Worm (Caenorhabditis elegans) whole organism, L3 larva: Measurements from ENCODE around the gene C04A11.5.

ENCODE experiments used
- ZK546.5 ChIP-seq: sonication (generic microtip); optimal IDR thresholded peaks from 2 replicates; lab custom pipeline; 2017; ENCODE audit warnings: missing biosample characterization, missing genetic modification characterization
- ama-1 ChIP-seq: fragments of 150-350 bp; optimal IDR thresholded peaks from 2 replicates; lab custom pipeline; 2018
- egl-27 ChIP-seq: sonication (generic microtip); optimal IDR thresholded peaks from 4 replicates; lab custom pipeline; 2017; ENCODE audit warnings: missing biosample characterization, missing genetic modification reagents, missing genetic modification characterization
- egl-5 ChIP-seq: fragments of 150-350 bp; optimal IDR thresholded peaks from 2 replicates; lab custom pipeline; 2017; ENCODE audit warnings: missing biosample characterization, missing genetic modification reagents, missing genetic modification characterization, inconsistent platforms
- fos-1 ChIP-seq: fragments of 150-350 bp; optimal IDR thresholded peaks from 2 replicates; lab custom pipeline; 2014; ENCODE audit warnings: missing biosample characterization, missing genetic modification characterization
- lin-15B ChIP-seq: fragments of 150-350 bp; optimal IDR thresholded peaks from 2 replicates; lab custom pipeline; 2014; ENCODE audit warnings: missing biosample characterization, missing genetic modification characterization
- mdl-1 ChIP-seq: fragments of 150-350 bp; optimal IDR thresholded peaks from 2 replicates; lab custom pipeline; 2014; ENCODE audit warnings: missing biosample characterization, missing genetic modification characterization
- mml-1 ChIP-seq: fragments of 150-350 bp; sonication (generic microtip); optimal IDR thresholded peaks from 3 replicates; lab custom pipeline; 2014; ENCODE audit warnings: missing biosample characterization, missing genetic modification characterization
- nhr-11 ChIP-seq: fragments of 150-350 bp; optimal IDR thresholded peaks from 2 replicates; lab custom pipeline; 2014; ENCODE audit warnings: missing biosample characterization, missing genetic modification characterization
- nhr-76 ChIP-seq: fragments of 150-350 bp; sonication (generic microtip); optimal IDR thresholded peaks from 5 replicates; lab custom pipeline; 2014; ENCODE audit warnings: missing biosample characterization, missing genetic modification characterization
- nhr-77 ChIP-seq: fragments of 150-350 bp; optimal IDR thresholded peaks from 2 replicates; lab custom pipeline; 2014; ENCODE audit warnings: missing biosample characterization, missing genetic modification characterization
- snpc-4 ChIP-seq: fragments of 150-350 bp; optimal IDR thresholded peaks from 2 replicates; lab custom pipeline; 2014; ENCODE audit warnings: missing biosample characterization, missing genetic modification characterization
- ztf-4 ChIP-seq: fragments of 150-350 bp; optimal IDR thresholded peaks from 2 replicates; lab custom pipeline; 2014; ENCODE audit warnings: missing biosample characterization, missing genetic modification characterization

DNA sequence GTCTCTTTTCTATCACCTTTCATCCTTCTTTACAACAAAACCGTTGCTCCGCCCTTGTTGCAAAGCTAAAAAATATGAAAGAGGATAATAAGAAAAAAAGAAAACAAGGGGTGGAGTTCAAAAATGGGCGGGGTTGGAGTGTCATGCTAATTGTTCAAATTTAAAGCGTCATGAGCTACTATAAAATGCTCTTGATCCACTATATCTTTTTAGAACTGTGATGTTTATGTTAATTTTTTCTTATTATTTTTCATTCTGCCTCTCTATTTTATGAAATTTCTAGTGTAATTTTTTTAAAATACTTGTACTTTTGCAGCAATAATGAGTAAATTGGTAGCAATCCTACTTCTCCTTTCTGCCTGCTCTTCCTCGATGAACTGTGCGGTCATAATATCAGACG is 42.2 kb downstream of the C04A11.5 start, which contains the start of gene K02D3.1:
- TF ChIP-seq snpc-4 (tag; lab: Kevin White, UChicago): no peak
- no peak for TF ChIP-seq lin-15B (tag; lab: Kevin White, UChicago)
- TF ChIP-seq ztf-4: no peak
- no peak for TF ChIP-seq egl-5
- TF ChIP-seq fos-1: no peak
- TF ChIP-seq mdl-1 (tag; lab: Kevin White, UChicago): no peak
- no peak for TF ChIP-seq nhr-77 (tag; lab: Kevin White, UChicago)
- no peak for TF ChIP-seq egl-27
- TF ChIP-seq ama-1 (lab: Kevin White, UChicago): no peak
- no peak for TF ChIP-seq mml-1 (tag; lab: Kevin White, UChicago)
- TF ChIP-seq ZK546.5 (tag; lab: Kevin White, UChicago): no peak
- no peak for TF ChIP-seq nhr-11
- no peak for TF ChIP-seq nhr-76 (tag; lab: Kevin White, UChicago)
